Worm (Caenorhabditis elegans): Measurements from ENCODE around the gene cct-8.

DNA sequence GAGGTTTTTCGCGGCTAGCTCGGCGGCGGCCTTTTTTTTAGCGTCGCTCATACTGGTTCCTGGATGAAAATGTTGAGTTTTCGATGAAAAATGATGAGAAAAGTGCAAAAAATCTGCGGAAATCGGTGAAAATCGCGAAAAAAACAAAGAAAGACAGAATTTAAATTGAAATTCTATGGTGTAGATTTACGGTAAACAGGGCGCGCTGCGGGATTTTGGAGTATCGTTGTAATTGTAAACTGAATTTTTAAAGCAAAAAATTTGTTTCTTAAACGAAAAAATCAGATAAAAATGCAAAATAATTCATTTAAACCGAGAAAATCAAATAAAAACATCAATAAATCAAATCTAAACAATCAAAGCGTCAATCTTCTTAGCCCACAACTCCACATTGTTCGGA lies 39.0 kb downstream of the cct-8 start, which contains the start of gene dcap-1:
- TF ChIP-seq mdl-1 (tag; optimal IDR thresholded peaks at IDR 0.05) (no peak), nhr-76 (tag; optimal IDR thresholded peaks at IDR 0.05) (no peak), gei-8 (GFP tag; optimal IDR thresholded peaks at IDR 0.05) (no peak), zag-1 (tag; optimal IDR thresholded peaks at IDR 0.05) (no peak)

Data from whole organism, L4 larva.